Worm (Caenorhabditis elegans): ENCODE results near the gene C48A7.16.

- TF ChIP-seq ZK546.5 (tag; optimal IDR thresholded peaks at IDR 0.05), result no peak
- peak; percentile 66 for TF ChIP-seq nhr-28 (tag; optimal IDR thresholded peaks at IDR 0.05)
- no peak for TF ChIP-seq ceh-82 (tag; optimal IDR thresholded peaks at IDR 0.05)
- TF ChIP-seq lsy-2 (tag; optimal IDR thresholded peaks at IDR 0.05), result no peak
- TF ChIP-seq mdl-1 (tag; optimal IDR thresholded peaks at IDR 0.05), result no peak
- TF ChIP-seq egl-27 (tag; optimal IDR thresholded peaks at IDR 0.05), result no peak
- no peak for TF ChIP-seq rbr-2 (tag; optimal IDR thresholded peaks at IDR 0.05)
- TF ChIP-seq nhr-10 (tag; optimal IDR thresholded peaks at IDR 0.05), result no peak
- no peak for TF ChIP-seq D1046.2 (GFP tag; IDR thresholded peaks at IDR 0.05)
- TF ChIP-seq unc-130 (GFP tag; optimal IDR thresholded peaks at IDR 0.05), result no peak
- TF ChIP-seq lin-1 (GFP tag; IDR thresholded peaks at IDR 0.05), result no peak
- TF ChIP-seq jun-1 (tag; optimal IDR thresholded peaks at IDR 0.05), result no peak
- no peak for TF ChIP-seq ztf-11 (tag; optimal IDR thresholded peaks at IDR 0.05)
- TF ChIP-seq unc-62 (GFP tag; optimal IDR thresholded peaks at IDR 0.05 in 1 of 2), result no peak
- TF ChIP-seq unc-62 (tag; optimal IDR thresholded peaks at IDR 0.05), result no peak
Measured at ce11 chrIV:7440238-7440637, 35.0 kb downstream of the C48A7.16 start.

All from whole organism, L4 larva.